Fruit fly (Drosophila melanogaster) whole organism, embryonic: ENCODE results near the gene ck.

Experiments used
- Aef1 ChIP-seq: fragments of 200-800 bp; sonication (Bioruptor generic); IDR thresholded peaks from 3 replicates; pipeline ENCODE4 v1.3.6; 2022; ENCODE audit warnings: missing biosample characterization, missing genetic modification characterization
- Asciz ChIP-seq: fragments of 200-800 bp; sonication (Bioruptor generic); optimal IDR thresholded peaks from 2 replicates; lab custom pipeline; 2017; ENCODE audit warnings: missing biosample characterization, mild to moderate bottlenecking, missing genetic modification characterization, missing genetic modification reagents
- B-H1 ChIP-seq: fragments of 200-800 bp; sonication (Bioruptor generic); IDR thresholded peaks from 3 replicates; pipeline ENCODE4 v1.3.6; 2022; ENCODE audit warnings: missing biosample characterization, missing genetic modification characterization
- C15 ChIP-seq: fragments of 200-800 bp; sonication (Bioruptor generic); IDR thresholded peaks from 3 replicates; pipeline ENCODE4 v1.3.6; 2022; ENCODE audit warnings: missing biosample characterization, missing genetic modification characterization
- CG10147 ChIP-seq: fragments of 200-800 bp; sonication (Bioruptor generic); optimal IDR thresholded peaks from 2 replicates; lab custom pipeline; 2019; ENCODE audit warnings: missing biosample characterization, mild to moderate bottlenecking, missing genetic modification characterization, moderate library complexity
- CG12942 ChIP-seq: fragments of 200-800 bp; sonication (Bioruptor generic); optimal IDR thresholded peaks from 3 replicates; lab custom pipeline; 2016; ENCODE audit warnings: missing biosample characterization, missing genetic modification characterization
- CG13123 ChIP-seq: fragments of 200-800 bp; sonication (Bioruptor generic); optimal IDR thresholded peaks from 2 replicates; lab custom pipeline; 2016; ENCODE audit warnings: missing biosample characterization, missing genetic modification characterization
- CG13424 ChIP-seq: fragments of 200-800 bp; sonication (Bioruptor generic); optimal IDR thresholded peaks from 2 replicates; lab custom pipeline; 2019; ENCODE audit warnings: missing biosample characterization, mild to moderate bottlenecking, missing genetic modification characterization, moderate library complexity
- CG13894 ChIP-seq: fragments of 200-800 bp; sonication (Bioruptor generic); optimal IDR thresholded peaks from 3 replicates; lab custom pipeline; 2018; ENCODE audit warnings: missing biosample characterization, mild to moderate bottlenecking, missing genetic modification characterization, moderate library complexity
- CG16863 ChIP-seq: fragments of 200-800 bp; sonication (Bioruptor generic); optimal IDR thresholded peaks from 3 replicates; lab custom pipeline; 2016; ENCODE audit warnings: missing biosample characterization, missing genetic modification characterization
- CG17802 ChIP-seq: fragments of 200-800 bp; sonication (Bioruptor generic); optimal IDR thresholded peaks from 2 replicates; lab custom pipeline; 2018; ENCODE audit warnings: missing biosample characterization, mild to moderate bottlenecking, missing genetic modification characterization, moderate library complexity
- CG18619 ChIP-seq: fragments of 200-800 bp; sonication (Bioruptor generic); optimal IDR thresholded peaks from 3 replicates; lab custom pipeline; 2017; ENCODE audit warnings: missing biosample characterization, mild to moderate bottlenecking, missing genetic modification characterization
- CG2116 ChIP-seq: fragments of 200-800 bp; sonication (Bioruptor generic); optimal IDR thresholded peaks from 3 replicates; lab custom pipeline; 2018; ENCODE audit warnings: missing biosample characterization, mild to moderate bottlenecking, missing genetic modification characterization
- CG30020 ChIP-seq: fragments of 200-800 bp; optimal IDR thresholded peaks from 2 replicates; lab custom pipeline; 2019; ENCODE audit warnings: missing biosample characterization, mild to moderate bottlenecking, missing genetic modification characterization, moderate library complexity
- CG32532 ChIP-seq: fragments of 200-800 bp; sonication (Bioruptor generic); IDR thresholded peaks from 2 replicates; pipeline ENCODE4 v1.3.6; 2022; ENCODE audit warnings: missing biosample characterization, missing genetic modification characterization
- CG4424 ChIP-seq: fragments of 200-800 bp; sonication (Bioruptor generic); optimal IDR thresholded peaks from 3 replicates; lab custom pipeline; 2016; ENCODE audit warnings: missing biosample characterization, missing genetic modification characterization
- CG7556 ChIP-seq: fragments of 200-800 bp; sonication (Bioruptor generic); optimal IDR thresholded peaks from 2 replicates; lab custom pipeline; 2017; ENCODE audit warnings: missing biosample characterization, mild to moderate bottlenecking, missing genetic modification characterization
- CG7928 ChIP-seq: fragments of 200-800 bp; sonication (Bioruptor generic); optimal IDR thresholded peaks from 2 replicates; lab custom pipeline; 2017; ENCODE audit warnings: missing biosample characterization, mild to moderate bottlenecking, missing genetic modification characterization
- CTCF ChIP-seq: fragments of 200-800 bp; sonication (Bioruptor generic); optimal IDR thresholded peaks from 2 replicates; lab custom pipeline; 2017; ENCODE audit warnings: missing biosample characterization, mild to moderate bottlenecking, missing genetic modification characterization, moderate library complexity
- Dip2 ChIP-seq: fragments of 200-800 bp; sonication (Bioruptor generic); IDR thresholded peaks from 2 replicates; pipeline ENCODE4 v1.3.6; 2022; ENCODE audit warnings: missing biosample characterization, missing genetic modification characterization
- Fer1 ChIP-seq: fragments of 200-800 bp; sonication (Bioruptor generic); optimal IDR thresholded peaks from 2 replicates; lab custom pipeline; 2017; ENCODE audit warnings: missing biosample characterization, mild to moderate bottlenecking, missing genetic modification characterization
- GATAe ChIP-seq: fragments of 200-800 bp; sonication (Bioruptor generic); conservative IDR thresholded peaks from 2 replicates; pipeline ENCODE4 v1.3.6; 2022; ENCODE audit warnings: missing biosample characterization, missing genetic modification characterization
- HLH3B ChIP-seq: fragments of 200-800 bp; sonication (Bioruptor generic); IDR thresholded peaks from 2 replicates; pipeline ENCODE4 v1.3.6; 2022; ENCODE audit warnings: missing biosample characterization, missing genetic modification characterization
- HmgD ChIP-seq: fragments of 200-800 bp; sonication (Bioruptor generic); optimal IDR thresholded peaks from 3 replicates; lab custom pipeline; 2016; ENCODE audit warnings: missing biosample characterization, missing genetic modification characterization
- Hmr ChIP-seq: fragments of 200-800 bp; sonication (Bioruptor generic); optimal IDR thresholded peaks from 3 replicates; lab custom pipeline; 2017; ENCODE audit warnings: mild to moderate bottlenecking, missing biosample characterization, missing genetic modification reagents, missing genetic modification characterization
- Lim3 ChIP-seq: fragments of 200-800 bp; sonication (Bioruptor generic); IDR thresholded peaks from 2 replicates; pipeline ENCODE4 v1.3.6; 2022; ENCODE audit warnings: missing biosample characterization, missing genetic modification characterization
- Oaz ChIP-seq: fragments of 200-800 bp; sonication (Bioruptor generic); IDR thresholded peaks from 2 replicates; pipeline ENCODE4 v1.3.6; 2022; ENCODE audit warnings: missing biosample characterization, missing genetic modification characterization
- Ptx1 ChIP-seq: fragments of 200-800 bp; sonication (Bioruptor generic); IDR thresholded peaks from 2 replicates; pipeline ENCODE4 v1.3.6; 2022; ENCODE audit warnings: missing biosample characterization, missing genetic modification characterization
- Scr ChIP-seq: fragments of 200-800 bp; sonication (Bioruptor generic); IDR thresholded peaks from 2 replicates; pipeline ENCODE4 v1.3.6; 2022; ENCODE audit warnings: missing biosample characterization, missing genetic modification characterization; ENCODE audit not compliant: partially characterized antibody
- Sox100B ChIP-seq: fragments of 200-800 bp; sonication (Bioruptor generic); optimal IDR thresholded peaks from 3 replicates; lab custom pipeline; 2018; ENCODE audit warnings: missing biosample characterization, mild to moderate bottlenecking, missing genetic modification characterization
- aop ChIP-seq: fragments of 200-800 bp; sonication (Bioruptor generic); IDR thresholded peaks from 2 replicates; pipeline ENCODE4 v1.3.6; 2022; ENCODE audit warnings: missing biosample characterization, missing genetic modification characterization
- ase ChIP-seq: fragments of 200-800 bp; sonication (Bioruptor generic); IDR thresholded peaks from 3 replicates; pipeline ENCODE4 v1.3.6; 2022; ENCODE audit warnings: missing biosample characterization, missing genetic modification characterization
- br ChIP-seq: fragments of >200 bp; optimal IDR thresholded peaks from 2 replicates; lab custom pipeline; 2017
- cad ChIP-seq: fragments of >200 bp; optimal IDR thresholded peaks from 2 replicates; lab custom pipeline; 2017; ENCODE audit warnings: missing biosample characterization, missing genetic modification characterization
- ci ChIP-seq: fragments of 200-800 bp; sonication (Bioruptor generic); IDR thresholded peaks from 3 replicates; pipeline ENCODE4 v1.3.6; 2022; ENCODE audit warnings: missing biosample characterization, missing genetic modification characterization
- danr ChIP-seq: fragments of 200-800 bp; sonication (Bioruptor generic); IDR thresholded peaks from 2 replicates; pipeline ENCODE4 v1.3.6; 2022; ENCODE audit warnings: missing biosample characterization, missing genetic modification characterization
- dmrt11E ChIP-seq: fragments of 200-800 bp; sonication (Bioruptor generic); optimal IDR thresholded peaks from 3 replicates; lab custom pipeline; 2018; ENCODE audit warnings: missing biosample characterization, mild to moderate bottlenecking, missing genetic modification characterization, moderate library complexity
- ems ChIP-seq: fragments of 200-800 bp; sonication (Bioruptor generic); optimal IDR thresholded peaks from 3 replicates; lab custom pipeline; 2016; ENCODE audit warnings: missing biosample characterization, missing genetic modification characterization
- fd64A ChIP-seq: fragments of 200-800 bp; sonication (Bioruptor generic); optimal IDR thresholded peaks from 3 replicates; lab custom pipeline; 2018; ENCODE audit warnings: missing biosample characterization, mild to moderate bottlenecking, missing genetic modification characterization
- gro ChIP-seq: fragments of 200-800 bp; sonication (Bioruptor generic); optimal IDR thresholded peaks from 2 replicates; lab custom pipeline; 2016; ENCODE audit warnings: missing biosample characterization, missing genetic modification characterization
- nom ChIP-seq: fragments of 200-800 bp; sonication (Bioruptor generic); optimal IDR thresholded peaks from 2 replicates; lab custom pipeline; 2017; ENCODE audit warnings: missing biosample characterization, missing genetic modification characterization, mild to moderate bottlenecking, moderate library complexity, missing genetic modification reagents
- pum ChIP-seq: fragments of 200-800 bp; sonication (Bioruptor generic); optimal IDR thresholded peaks from 2 replicates; lab custom pipeline; 2016; ENCODE audit warnings: missing biosample characterization, missing genetic modification characterization
- scrt ChIP-seq: fragments of 200-800 bp; sonication (Bioruptor generic); optimal IDR thresholded peaks from 2 replicates; lab custom pipeline; 2018; ENCODE audit warnings: missing biosample characterization, mild to moderate bottlenecking, missing genetic modification characterization, moderate library complexity
- slp2 ChIP-seq: fragments of 200-800 bp; sonication (Bioruptor generic); optimal IDR thresholded peaks from 2 replicates; lab custom pipeline; 2016; ENCODE audit warnings: missing biosample characterization, missing genetic modification characterization
- sna ChIP-seq: fragments of 200-800 bp; sonication (Bioruptor generic); IDR thresholded peaks from 2 replicates; pipeline ENCODE4 v1.3.6; 2022; ENCODE audit warnings: missing biosample characterization, missing genetic modification characterization; ENCODE audit not compliant: partially characterized antibody
- sob ChIP-seq: fragments of 200-800 bp; sonication (Bioruptor generic); IDR thresholded peaks from 2 replicates; pipeline ENCODE4 v1.3.6; 2022; ENCODE audit warnings: missing biosample characterization, missing genetic modification characterization
- tll ChIP-seq, 2 experiments: fragments of 200-800 bp in 1 of 2; fragments of >200 bp in 1 of 2; sonication (Bioruptor generic) in 1 of 2; optimal IDR thresholded peaks; 2 replicates each; lab custom pipeline; 2017 to 2019; ENCODE audit warnings: missing biosample characterization in 2 of 2, missing genetic modification characterization in 2 of 2, mild to moderate bottlenecking in 1 of 2, moderate library complexity in 1 of 2
- twi ChIP-seq: fragments of 200-800 bp; optimal IDR thresholded peaks from 2 replicates; lab custom pipeline; 2019; ENCODE audit warnings: missing biosample characterization, mild to moderate bottlenecking, missing genetic modification characterization, moderate library complexity
- zf30C ChIP-seq: fragments of 200-800 bp; sonication (Bioruptor generic); optimal IDR thresholded peaks from 3 replicates; lab custom pipeline; 2018; ENCODE audit warnings: missing biosample characterization, mild to moderate bottlenecking, missing genetic modification characterization

The ck gene

dm6 chr2L:15056359-15057220 lies 1.1 kb downstream of the ck start (continued):
- TF ChIP-seq CG13424 (tag; lab: Kevin White, UChicago) (peak; percentile 72), ase (GFP tag; lab: Robert Waterston, UW) (peak; percentile 77; the same call in 1 of the 3 replicates), dmrt11E (tag; lab: Kevin White, UChicago) (peak; percentile 87), Aef1 (GFP tag; lab: Robert Waterston, UW) (peak; percentile 59; the same call in 2 of the 3 replicates), slp2 (GFP tag; lab: Kevin White, UChicago) (peak; percentile 39), CG4424 (peak; percentile 85), sob (GFP tag; lab: Robert Waterston, UW) (peak; percentile 46; the same call in 1 of the 2 replicates), CG10147 (GFP tag; lab: Kevin White, UChicago) (peak; percentile 52), danr (GFP tag; lab: Robert Waterston, UW) (peak; percentile 50; the same call in 1 of the 2 replicates), cad (GFP tag; lab: Kevin White, UChicago) (no peak), GATAe (GFP tag; lab: Robert Waterston, UW) (no peak), CG16863 (peak; percentile 19), Ptx1 (GFP tag; lab: Robert Waterston, UW) (peak; percentile 79), Sox100B (GFP tag; lab: Kevin White, UChicago) (peak; percentile 80), CG13894 (tag; lab: Kevin White, UChicago) (no peak), pum (GFP tag; lab: Kevin White, UChicago) (peak; percentile 34), ems (GFP tag; lab: Kevin White, UChicago) (peak; percentile 41), Dip2 (GFP tag; lab: Robert Waterston, UW) (no peak), Fer1 (GFP tag; lab: Kevin White, UChicago) (peak; percentile 72), CG32532 (GFP tag; lab: Robert Waterston, UW) (peak; percentile 57; the same call in 1 of the 2 replicates), CG18619 (GFP tag; lab: Kevin White, UChicago) (peak; percentile 51), aop (GFP tag; lab: Robert Waterston, UW) (0 out of 2 replicates have a peak, but pooled peaks have one; percentile 39), ci (GFP tag; lab: Robert Waterston, UW) (peak; percentile 83), CG12942 (peak; percentile 69), C15 (GFP tag; lab: Robert Waterston, UW) (no peak), CG7556 (GFP tag; lab: Kevin White, UChicago) (peak; percentile 89), B-H1 (GFP tag; lab: Robert Waterston, UW) (peak; percentile 58; the same call in 2 of the 3 replicates), zf30C (GFP tag; lab: Kevin White, UChicago) (peak; percentile 75), gro (GFP tag; lab: Kevin White, UChicago) (no peak), Asciz (GFP tag; lab: Kevin White, UChicago) (peak; percentile 85), CG2116 (GFP tag; lab: Kevin White, UChicago) (peak; percentile 26), tll (GFP tag; optimal IDR thresholded peaks at IDR 0.05; lab: Kevin White, UChicago) (peak in 1 of 2 experiments; percentile 18), CG17802 (tag; lab: Kevin White, UChicago) (peak; percentile 47), CTCF (GFP tag; lab: Kevin White, UChicago) (peak; percentile 31), fd64A (GFP tag; lab: Kevin White, UChicago) (no peak), HLH3B (GFP tag; lab: Robert Waterston, UW) (peak; percentile 63), sna (GFP tag; lab: Robert Waterston, UW) (no peak), twi (tag; lab: Kevin White, UChicago) (peak; percentile 41), CG30020 (tag; lab: Kevin White, UChicago) (peak; percentile 27), CG7928 (GFP tag; lab: Kevin White, UChicago) (no peak), br (lab: Kevin White, UChicago) (no peak), Oaz (GFP tag; lab: Robert Waterston, UW) (0 out of 2 replicates have a peak, but pooled peaks have one; percentile 43), scrt (GFP tag; lab: Kevin White, UChicago) (peak; percentile 31), Hmr (GFP tag; lab: Kevin White, UChicago) (peak; percentile 68), Lim3 (GFP tag; lab: Robert Waterston, UW) (no peak), HmgD (GFP tag; lab: Kevin White, UChicago) (no peak), Scr (GFP tag; lab: Robert Waterston, UW) (no peak), CG13123 (peak; percentile 44), nom (GFP tag; lab: Kevin White, UChicago) (peak; percentile 75)
